Worm (Caenorhabditis elegans) whole organism, L4/young adult: ENCODE data around the gene C44B12.6.

ENCODE experiments used
- W03F9.2 ChIP-seq: fragments of 150-350 bp; optimal IDR thresholded peaks from 2 replicates; lab custom pipeline; 2014; ENCODE audit warnings: missing biosample characterization, missing genetic modification characterization
- dao-5 ChIP-seq: sonication (generic microtip); optimal IDR thresholded peaks from 2 replicates; lab custom pipeline; 2016; ENCODE audit warnings: missing genotype, missing genetic modification characterization, moderate library complexity, missing compliant biosample characterization
- him-1 ChIP-seq: sonication (generic microtip); optimal IDR thresholded peaks from 2 replicates; lab custom pipeline; 2016; ENCODE audit warnings: missing genotype, missing genetic modification reagents, missing genetic modification characterization, missing compliant biosample characterization

DNA sequence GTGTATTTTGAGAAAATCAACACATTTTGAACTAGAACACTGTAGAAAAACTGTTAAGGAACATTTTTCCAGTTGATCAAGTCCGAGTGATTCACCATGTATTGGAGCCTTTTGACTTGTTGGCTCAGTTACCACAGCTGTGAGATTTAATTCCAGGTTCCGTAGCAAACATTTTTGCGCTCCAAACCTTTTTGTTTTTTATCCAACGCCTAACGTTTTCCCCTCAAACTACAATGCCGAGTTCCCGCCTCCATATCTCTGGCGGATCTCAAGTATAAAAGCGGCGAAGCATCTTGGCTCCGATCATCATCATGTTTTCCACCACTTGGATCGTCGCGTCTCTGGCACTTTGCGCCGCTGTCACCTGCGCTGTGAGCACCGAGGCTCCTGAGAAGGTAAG lies 10.1 kb downstream of the C44B12.6 start, which contains the start of gene perm-2:
- TF ChIP-seq dao-5 (no peak), W03F9.2 (tag; lab: Kevin White, UChicago) (no peak), him-1 (tag; lab: Kevin White, UChicago) (no peak)
